Worm (Caenorhabditis elegans) whole organism, L2 larva: ENCODE results near the gene srab-11.

Experiments used
- C34F6.9 ChIP-seq: fragments of 150-350 bp; optimal IDR thresholded peaks from 2 replicates; lab custom pipeline; 2014; ENCODE audit warnings: missing biosample characterization, missing genetic modification characterization
- F13H6.1 ChIP-seq: sonication (generic microtip); optimal IDR thresholded peaks from 2 replicates; lab custom pipeline; 2016; ENCODE audit warnings: missing genetic modification characterization, missing compliant biosample characterization
- R02D3.7 ChIP-seq: fragments of 150-350 bp; optimal IDR thresholded peaks from 2 replicates; lab custom pipeline; 2014; ENCODE audit warnings: missing biosample characterization, missing genetic modification characterization
- Y55F3AM.14 ChIP-seq: fragments of 200-800 bp; sonication (Bioruptor generic); optimal IDR thresholded peaks from 2 replicates; lab custom pipeline; 2018; ENCODE audit warnings: mild to moderate bottlenecking, missing genetic modification characterization, missing compliant biosample characterization
- ZK546.5 ChIP-seq: sonication (generic microtip); optimal IDR thresholded peaks from 2 replicates; lab custom pipeline; 2017; ENCODE audit warnings: missing biosample characterization, missing genetic modification characterization
- alr-1 ChIP-seq: fragments of 150-350 bp; optimal IDR thresholded peaks from 2 replicates; lab custom pipeline; 2014; ENCODE audit warnings: missing biosample characterization, missing genetic modification characterization
- aly-2 ChIP-seq: fragments of 150-350 bp; optimal IDR thresholded peaks from 2 replicates; lab custom pipeline; 2014; ENCODE audit warnings: missing biosample characterization, missing genetic modification characterization
- ama-1 ChIP-seq: fragments of 150-350 bp; optimal IDR thresholded peaks from 2 replicates; lab custom pipeline; 2018; ENCODE audit warnings: inconsistent platforms
- ceh-16 ChIP-seq: fragments of 150-350 bp; optimal IDR thresholded peaks from 2 replicates; lab custom pipeline; 2014; ENCODE audit warnings: missing biosample characterization, missing genetic modification characterization
- ceh-82 ChIP-seq: fragments of 150-350 bp; optimal IDR thresholded peaks from 2 replicates; lab custom pipeline; 2014; ENCODE audit warnings: missing biosample characterization, missing genetic modification characterization
- crh-2 ChIP-seq: sonication (generic microtip); optimal IDR thresholded peaks from 2 replicates; lab custom pipeline; 2017; ENCODE audit warnings: missing biosample characterization, missing genetic modification characterization
- dmd-4 ChIP-seq: sonication (generic microtip); optimal IDR thresholded peaks from 2 replicates; lab custom pipeline; 2017; ENCODE audit warnings: missing biosample characterization, missing genetic modification characterization
- egl-27 ChIP-seq: sonication (generic microtip); optimal IDR thresholded peaks from 3 replicates; lab custom pipeline; 2017; ENCODE audit warnings: missing biosample characterization, missing genetic modification reagents, missing genetic modification characterization
- elt-1 ChIP-seq: fragments of 150-350 bp; optimal IDR thresholded peaks from 2 replicates; lab custom pipeline; 2014; ENCODE audit warnings: missing biosample characterization, missing genetic modification characterization
- elt-3 ChIP-seq: sonication (generic microtip); optimal IDR thresholded peaks from 2 replicates; lab custom pipeline; 2017; ENCODE audit warnings: missing biosample characterization, missing genetic modification characterization
- fos-1 ChIP-seq: fragments of 150-350 bp; optimal IDR thresholded peaks from 2 replicates; lab custom pipeline; 2014; ENCODE audit warnings: missing biosample characterization, missing genetic modification characterization
- gmeb-1 ChIP-seq: fragments of 150-350 bp; optimal IDR thresholded peaks from 2 replicates; lab custom pipeline; 2014; ENCODE audit warnings: missing biosample characterization, missing genetic modification characterization
- lin-11 ChIP-seq: fragments of 150-350 bp; sonication (generic microtip); optimal IDR thresholded peaks from 2 replicates; lab custom pipeline; 2014; ENCODE audit warnings: missing biosample characterization, missing genetic modification characterization, inconsistent platforms, mixed read lengths
- lin-13 ChIP-seq: fragments of 150-350 bp; optimal IDR thresholded peaks from 2 replicates; lab custom pipeline; 2014; ENCODE audit warnings: missing biosample characterization, missing genetic modification reagents, missing genetic modification characterization
- lin-39 ChIP-seq: fragments of 150-350 bp; optimal IDR thresholded peaks from 2 replicates; lab custom pipeline; 2014; ENCODE audit warnings: missing biosample characterization, missing genetic modification reagents, missing genetic modification characterization
- lsy-2 ChIP-seq, 2 experiments: fragments of 150-350 bp in 1 of 2; sonication (generic microtip) in 1 of 2; optimal IDR thresholded peaks; 2 replicates each; lab custom pipeline; 2014 to 2017; ENCODE audit warnings: missing biosample characterization in 2 of 2, missing genetic modification characterization in 2 of 2
- mab-5 ChIP-seq: fragments of 150-350 bp; optimal IDR thresholded peaks from 2 replicates; lab custom pipeline; 2014; ENCODE audit warnings: missing biosample characterization, missing genetic modification characterization
- mbf-1 ChIP-seq: sonication (generic microtip); optimal IDR thresholded peaks from 2 replicates; lab custom pipeline; 2017; ENCODE audit warnings: missing biosample characterization, missing genetic modification characterization
- mdl-1 ChIP-seq, 2 experiments: fragments of 150-350 bp in 1 of 2; sonication (generic microtip) in 1 of 2; optimal IDR thresholded peaks; 2 replicates each; lab custom pipeline; 2017; ENCODE audit warnings: missing biosample characterization in 2 of 2, missing genetic modification characterization in 2 of 2
- nhr-10 ChIP-seq: sonication (generic microtip); optimal IDR thresholded peaks from 2 replicates; lab custom pipeline; 2017; ENCODE audit warnings: missing biosample characterization, missing genetic modification characterization
- nhr-11 ChIP-seq: fragments of 150-350 bp; optimal IDR thresholded peaks from 2 replicates; lab custom pipeline; 2014; ENCODE audit warnings: missing biosample characterization, missing genetic modification characterization
- nhr-12 ChIP-seq: fragments of 150-350 bp; optimal IDR thresholded peaks from 2 replicates; lab custom pipeline; 2014; ENCODE audit warnings: missing biosample characterization, missing genetic modification characterization
- nhr-129 ChIP-seq: fragments of 150-350 bp; optimal IDR thresholded peaks from 2 replicates; lab custom pipeline; 2014; ENCODE audit warnings: missing biosample characterization, missing genetic modification characterization
- nhr-21 ChIP-seq: fragments of 150-350 bp; optimal IDR thresholded peaks from 2 replicates; lab custom pipeline; 2014; ENCODE audit warnings: missing biosample characterization, missing genetic modification characterization
- nhr-237 ChIP-seq: fragments of 150-350 bp; optimal IDR thresholded peaks from 2 replicates; lab custom pipeline; 2014; ENCODE audit warnings: missing biosample characterization, missing genetic modification characterization
- nhr-25 ChIP-seq: fragments of 150-350 bp; sonication (generic microtip); optimal IDR thresholded peaks from 3 replicates; lab custom pipeline; 2014; ENCODE audit warnings: missing biosample characterization, missing genetic modification characterization
- nhr-6 ChIP-seq: fragments of 150-350 bp; optimal IDR thresholded peaks from 2 replicates; lab custom pipeline; 2014; ENCODE audit warnings: missing biosample characterization, missing genetic modification characterization
- nhr-77 ChIP-seq: fragments of 150-350 bp; optimal IDR thresholded peaks from 2 replicates; lab custom pipeline; 2014; ENCODE audit warnings: missing biosample characterization, missing genetic modification characterization
- sem-4 ChIP-seq: fragments of 150-350 bp; optimal IDR thresholded peaks from 2 replicates; lab custom pipeline; 2014; ENCODE audit warnings: missing biosample characterization, missing genetic modification reagents, missing genetic modification characterization
- skn-1 ChIP-seq: sonication (generic microtip); optimal IDR thresholded peaks from 2 replicates; lab custom pipeline; 2017; ENCODE audit warnings: missing biosample characterization, missing genetic modification characterization
- sma-3 ChIP-seq: sonication (generic microtip); optimal IDR thresholded peaks from 2 replicates; lab custom pipeline; 2016; ENCODE audit warnings: missing genetic modification reagents, missing genetic modification characterization, missing compliant biosample characterization
- sma-9 ChIP-seq, 2 experiments: fragments of 150-350 bp in 1 of 2; sonication (generic microtip) in 1 of 2; optimal IDR thresholded peaks; 2 replicates each; lab custom pipeline; 2014 to 2016; ENCODE audit warnings: missing genetic modification characterization in 2 of 2, mild to moderate bottlenecking in 1 of 2, missing biosample characterization in 1 of 2, missing compliant biosample characterization in 1 of 2, missing genetic modification reagents in 1 of 2, moderate library complexity in 1 of 2
- snpc-4 ChIP-seq: fragments of 150-350 bp; optimal IDR thresholded peaks from 2 replicates; lab custom pipeline; 2014; ENCODE audit warnings: missing biosample characterization, missing genetic modification characterization
- unc-39 ChIP-seq: fragments of 150-350 bp; optimal IDR thresholded peaks from 2 replicates; lab custom pipeline; 2014; ENCODE audit warnings: missing biosample characterization, missing genetic modification characterization
- unc-55 ChIP-seq: fragments of 150-350 bp; sonication (generic microtip); optimal IDR thresholded peaks from 3 replicates; lab custom pipeline; 2014; ENCODE audit warnings: missing biosample characterization, missing genetic modification reagents, missing genetic modification characterization
- unc-62 ChIP-seq: fragments of 150-350 bp; optimal IDR thresholded peaks from 2 replicates; lab custom pipeline; 2014; ENCODE audit warnings: missing biosample characterization, missing genetic modification reagents, missing genetic modification characterization
- zag-1 ChIP-seq: fragments of 150-350 bp; optimal IDR thresholded peaks from 2 replicates; lab custom pipeline; 2014; ENCODE audit warnings: missing biosample characterization, missing genetic modification characterization
- ztf-4 ChIP-seq: fragments of 150-350 bp; optimal IDR thresholded peaks from 2 replicates; lab custom pipeline; 2014; ENCODE audit warnings: missing biosample characterization, missing genetic modification characterization

Gene srab-11

DNA sequence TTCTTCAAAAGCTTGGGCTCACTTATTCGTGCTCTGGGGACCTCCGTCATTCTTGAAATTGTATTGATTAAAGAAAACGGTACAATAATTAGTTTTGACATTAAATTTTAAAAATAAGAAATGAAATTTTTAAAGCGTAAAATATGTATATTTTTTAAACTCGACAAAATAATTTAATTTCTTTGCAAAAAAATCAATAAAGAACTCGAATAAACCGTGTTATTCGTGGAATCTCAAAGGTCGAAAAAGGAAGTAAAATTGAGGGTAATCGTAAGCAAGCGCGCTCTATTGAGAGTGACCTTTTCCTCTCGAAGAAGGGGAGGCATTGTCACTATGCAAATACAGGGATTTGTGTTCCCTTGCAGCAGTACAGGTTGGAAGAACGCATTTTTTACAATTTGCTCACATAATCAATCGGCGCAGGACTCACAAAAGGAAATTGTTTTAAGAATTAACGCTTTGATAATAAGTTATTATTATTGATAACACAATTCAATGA, 48.2 kb upstream of the srab-11 start, which contains the start of gene Y73C8B.2 (continued):
- no peak for TF ChIP-seq lin-11 (tag; lab: Kevin White, UChicago)

ce11 chrV:3193091-3193608, 46.3 kb upstream of the srab-11 start, which contains the start of the genes Y73C8B.3 and Y73C8B.9:
TSS of gene Y73C8B.3 (minus strand) at chrV:3193237.
TSS of gene Y73C8B.9 (plus strand) at chrV:3193558.
- TF ChIP-seq mbf-1 (no peak), crh-2 (tag; lab: Kevin White, UChicago) (peak; percentile 15), sma-9 (GFP tag; optimal IDR thresholded peaks at IDR 0.05; lab: Kevin White, UChicago) (peak; percentile 77), sma-9 (tag; optimal IDR thresholded peaks at IDR 0.05; lab: Kevin White, UChicago) (no peak), skn-1 (tag; lab: Kevin White, UChicago) (no peak), egl-27 (tag; lab: Kevin White, UChicago) (no peak), nhr-21 (peak; percentile 18), unc-62 (no peak), elt-3 (tag; lab: Kevin White, UChicago) (no peak), F13H6.1 (tag; lab: Kevin White, UChicago) (peak; percentile 7), fos-1 (tag; lab: Kevin White, UChicago) (peak; percentile 14), ceh-82 (tag; lab: Kevin White, UChicago) (no peak), alr-1 (tag; lab: Kevin White, UChicago) (no peak), dmd-4 (tag; lab: Kevin White, UChicago) (no peak), lin-39 (tag; lab: Kevin White, UChicago) (no peak), sma-3 (GFP tag; lab: Kevin White, UChicago) (peak; percentile 22), aly-2 (no peak), nhr-25 (tag; lab: Kevin White, UChicago) (peak; percentile 24), unc-55 (GFP tag; lab: Kevin White, UChicago) (no peak), gmeb-1 (peak; percentile 43), nhr-10 (no peak), ceh-16 (tag; lab: Kevin White, UChicago) (no peak), R02D3.7 (tag; lab: Kevin White, UChicago) (no peak), Y55F3AM.14 (GFP tag; lab: Kevin White, UChicago) (no peak), ZK546.5 (no peak), ztf-4 (tag; lab: Kevin White, UChicago) (no peak), sem-4 (tag; lab: Kevin White, UChicago) (no peak)

- TF ChIP-seq ZK546.5: no peak
- no peak for TF ChIP-seq F13H6.1 (tag; lab: Kevin White, UChicago)
- no peak for TF ChIP-seq lin-11 (tag; lab: Kevin White, UChicago)
- TF ChIP-seq nhr-129: no peak
- TF ChIP-seq crh-2 (tag; lab: Kevin White, UChicago): no peak
- no peak for TF ChIP-seq nhr-12 (tag; lab: Kevin White, UChicago)
- no peak for TF ChIP-seq mbf-1
- TF ChIP-seq snpc-4 (tag; lab: Kevin White, UChicago): no peak
- no peak for TF ChIP-seq sma-9 (GFP tag; optimal IDR thresholded peaks at IDR 0.05; lab: Kevin White, UChicago)
- no peak for TF ChIP-seq sma-9 (tag; optimal IDR thresholded peaks at IDR 0.05; lab: Kevin White, UChicago)
- no peak for TF ChIP-seq egl-27 (tag; lab: Kevin White, UChicago)
- no peak for TF ChIP-seq C34F6.9
- TF ChIP-seq skn-1 (tag; lab: Kevin White, UChicago): no peak
- TF ChIP-seq ztf-4 (tag; lab: Kevin White, UChicago): no peak
- TF ChIP-seq sem-4 (tag; lab: Kevin White, UChicago): no peak
- TF ChIP-seq lin-13: no peak
- no peak for TF ChIP-seq R02D3.7 (tag; lab: Kevin White, UChicago)
- no peak for TF ChIP-seq lsy-2 (tag; optimal IDR thresholded peaks at IDR 0.05; lab: Kevin White, UChicago)
- no peak for TF ChIP-seq zag-1
- no peak for TF ChIP-seq elt-1 (tag; lab: Kevin White, UChicago)
- TF ChIP-seq nhr-25 (tag; lab: Kevin White, UChicago): no peak
Observed at ce11 chrV:3188043-3188442, 41.2 kb upstream of the srab-11 start, which contains the start of gene lag-2. TSS of gene lag-2 (plus strand) at chrV:3188343.

DNA sequence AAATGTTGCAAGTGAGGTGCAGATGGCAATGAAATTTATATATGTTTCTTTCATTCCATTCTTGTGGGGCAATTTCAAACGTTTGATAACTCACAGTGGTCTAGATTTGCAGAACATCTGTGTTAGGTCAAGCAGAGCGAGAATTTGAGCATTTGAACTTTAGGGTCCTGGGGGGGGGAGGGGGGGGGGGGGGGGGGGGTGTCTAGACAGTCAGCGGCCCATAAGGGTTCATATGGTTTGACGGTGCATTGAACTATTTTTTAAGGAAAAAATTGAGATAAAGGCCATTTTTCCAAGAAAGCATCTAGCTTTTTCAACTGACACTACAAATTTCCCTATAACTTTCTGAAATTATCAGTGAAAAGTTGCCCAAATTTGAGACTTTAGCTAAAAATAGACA, 39.0 kb upstream of the srab-11 start:
- no peak for TF ChIP-seq crh-2 (tag; lab: Kevin White, UChicago)
- TF ChIP-seq nhr-11 (tag; lab: Kevin White, UChicago): no peak
- no peak for TF ChIP-seq fos-1 (tag; lab: Kevin White, UChicago)
- TF ChIP-seq elt-3 (tag; lab: Kevin White, UChicago): no peak
- TF ChIP-seq unc-62: no peak
- no peak for TF ChIP-seq gmeb-1
- no peak for TF ChIP-seq nhr-12 (tag; lab: Kevin White, UChicago)
- no peak for TF ChIP-seq nhr-237 (tag; lab: Kevin White, UChicago)
- TF ChIP-seq nhr-6 (tag; lab: Kevin White, UChicago): no peak
- TF ChIP-seq mab-5 (tag; lab: Kevin White, UChicago): no peak
- no peak for TF ChIP-seq sem-4 (tag; lab: Kevin White, UChicago)
- TF ChIP-seq C34F6.9: no peak
- no peak for TF ChIP-seq nhr-77 (tag; lab: Kevin White, UChicago)
- TF ChIP-seq unc-39 (tag; lab: Kevin White, UChicago): no peak
- no peak for TF ChIP-seq unc-55 (GFP tag; lab: Kevin White, UChicago)
- no peak for TF ChIP-seq zag-1
- TF ChIP-seq ama-1: no peak
- no peak for TF ChIP-seq ztf-4 (tag; lab: Kevin White, UChicago)
- no peak for TF ChIP-seq mdl-1 (tag; optimal IDR thresholded peaks at IDR 0.05; lab: Kevin White, UChicago)
